Worm (Caenorhabditis elegans) whole organism, L4 larva: ENCODE data around the gene T01C3.2.

ENCODE experiments used
- ceh-82 ChIP-seq: sonication (generic microtip); optimal IDR thresholded peaks from 2 replicates; lab custom pipeline; 2017; ENCODE audit warnings: missing biosample characterization, missing genetic modification characterization
- nhr-11 ChIP-seq: fragments of 150-350 bp; optimal IDR thresholded peaks from 2 replicates; lab custom pipeline; 2014; ENCODE audit warnings: missing biosample characterization, missing genetic modification characterization
- nhr-6 ChIP-seq: fragments of 150-350 bp; optimal IDR thresholded peaks from 2 replicates; lab custom pipeline; 2014; ENCODE audit warnings: missing biosample characterization, missing genetic modification characterization
- pha-4 ChIP-seq, 2 experiments: fragments of 150-350 bp in 1 of 2; fragments of 200-800 bp in 1 of 2; sonication (Bioruptor generic) in 1 of 2; IDR thresholded peaks in 1 of 2; optimal IDR thresholded peaks in 1 of 2; 2 replicates each; pipeline versions ENCODE4 v1.3.6 to Lab custom; 2014 to 2022; ENCODE audit warnings: missing genetic modification characterization in 2 of 2, missing genetic modification reagents in 2 of 2, missing biosample characterization in 1 of 2, missing compliant biosample characterization in 1 of 2

DNA sequence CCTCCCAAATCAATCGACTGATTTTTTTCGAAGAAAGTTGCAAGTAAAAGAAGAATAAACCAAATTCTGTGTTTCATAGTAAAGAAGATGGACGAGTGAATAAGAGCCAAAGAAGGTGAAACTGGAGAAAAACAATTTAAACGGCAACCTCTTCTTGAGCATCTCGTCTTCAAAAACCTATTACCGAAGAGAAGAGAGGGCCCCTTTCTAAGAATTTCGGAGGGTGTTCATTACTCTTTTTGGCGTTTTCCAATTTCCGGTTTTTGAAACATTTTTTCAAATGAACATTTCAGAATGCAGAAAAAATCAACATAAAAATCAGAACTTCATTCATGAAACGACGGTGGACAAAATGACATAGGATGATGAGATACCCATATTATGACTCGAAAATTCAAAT is 20.6 kb downstream of the T01C3.2 start, which contains the start of gene nmr-2:
- TF ChIP-seq nhr-11 (tag; lab: Kevin White, UChicago) = no peak
- no peak for TF ChIP-seq pha-4 (GFP tag; IDR thresholded peaks at IDR 0.05; lab: Robert Waterston, UW)
- TF ChIP-seq pha-4 (tag; optimal IDR thresholded peaks at IDR 0.05; lab: Kevin White, UChicago) = no peak
- TF ChIP-seq nhr-6 (tag; lab: Kevin White, UChicago) = no peak
- no peak for TF ChIP-seq ceh-82 (tag; lab: Kevin White, UChicago)
